Worm (Caenorhabditis elegans) whole organism, early embryonic: Measurements from ENCODE around the gene H28G03.2.

Experiments used
- ama-1 ChIP-seq: fragments of 150-350 bp; optimal IDR thresholded peaks from 2 replicates; lab custom pipeline; 2014
- ceh-13 ChIP-seq: fragments of 200-800 bp; sonication (Bioruptor generic); optimal IDR thresholded peaks from 2 replicates; lab custom pipeline; 2018; ENCODE audit warnings: mild to moderate bottlenecking, missing genetic modification characterization, missing compliant biosample characterization
- ceh-36 ChIP-seq: sonication (generic microtip); optimal IDR thresholded peaks from 2 replicates; lab custom pipeline; 2016; ENCODE audit warnings: missing genetic modification characterization, inconsistent platforms, missing compliant biosample characterization
- tbx-37 ChIP-seq: fragments of 200-800 bp; sonication (Bioruptor generic); conservative IDR thresholded peaks from 2 replicates; pipeline ENCODE4 v1.3.6; 2022; ENCODE audit warnings: missing genetic modification reagents, missing genetic modification characterization, missing compliant biosample characterization
- tra-4 ChIP-seq: sonication (generic microtip); optimal IDR thresholded peaks from 2 replicates; lab custom pipeline; 2017; ENCODE audit warnings: missing genetic modification characterization, missing compliant biosample characterization

The H28G03.2 gene

DNA sequence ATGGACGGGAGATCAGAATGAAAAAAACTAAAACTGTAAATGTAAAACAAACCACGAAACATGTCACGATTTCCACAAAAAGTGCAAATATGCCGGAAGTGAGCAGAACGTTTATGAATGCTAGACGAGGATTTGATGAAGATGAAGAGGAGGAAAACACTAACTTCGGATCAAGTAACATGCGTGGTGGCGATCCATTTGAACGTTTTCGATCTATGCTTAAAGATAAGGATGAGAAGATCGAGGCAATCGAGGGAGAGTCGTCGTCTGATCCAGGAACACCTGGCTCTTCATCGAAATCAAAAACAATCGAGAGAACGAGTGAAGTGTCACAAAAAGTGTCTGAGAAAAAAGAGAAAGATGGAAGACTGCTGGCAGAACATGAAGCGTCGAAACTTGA lies 59.8 kb downstream of the H28G03.2 start:
- TF ChIP-seq ceh-36 (tag; lab: Kevin White, UChicago) (no peak), ama-1 (no peak), tra-4 (tag; lab: Kevin White, UChicago) (no peak), tbx-37 (GFP tag; lab: Robert Waterston, UW) (no peak), ceh-13 (GFP tag; lab: Kevin White, UChicago) (no peak)
